Fruit fly (Drosophila melanogaster) whole organism, pupa: ENCODE measurements around the gene CG1910.

Experiments used
- CG10348 ChIP-seq: fragments of 200-800 bp; sonication (Bioruptor generic); IDR thresholded peaks from 2 replicates; pipeline ENCODE4 v1.3.6; 2022; ENCODE audit warnings: missing biosample characterization, missing genetic modification characterization
- CG12605 ChIP-seq: fragments of 200-800 bp; sonication (Bioruptor generic); IDR thresholded peaks from 2 replicates; pipeline ENCODE4 v1.3.6; 2022; ENCODE audit warnings: missing biosample characterization, missing genetic modification characterization
- CG15710 ChIP-seq: fragments of 200-800 bp; sonication (Bioruptor generic); optimal IDR thresholded peaks from 2 replicates; lab custom pipeline; 2018; ENCODE audit warnings: missing biosample characterization, mild to moderate bottlenecking, missing genetic modification characterization, moderate library complexity
- CG17806 ChIP-seq: fragments of 200-800 bp; sonication (Bioruptor generic); optimal IDR thresholded peaks from 2 replicates; lab custom pipeline; 2018; ENCODE audit warnings: missing biosample characterization, mild to moderate bottlenecking, missing genetic modification characterization, moderate library complexity
- CG4496 ChIP-seq: fragments of 200-800 bp; sonication (Bioruptor generic); IDR thresholded peaks from 3 replicates; pipeline ENCODE4 v1.3.6; 2022; ENCODE audit warnings: missing biosample characterization, missing genetic modification characterization
- CG8159 ChIP-seq: fragments of 200-800 bp; sonication (Bioruptor generic); optimal IDR thresholded peaks from 3 replicates; lab custom pipeline; 2018; ENCODE audit warnings: missing biosample characterization, mild to moderate bottlenecking, missing genetic modification characterization, moderate library complexity
- EcR ChIP-seq: fragments of 200-800 bp; sonication (Bioruptor generic); optimal IDR thresholded peaks from 3 replicates; lab custom pipeline; 2019; ENCODE audit warnings: missing biosample characterization, missing genetic modification characterization, mild to moderate bottlenecking, moderate library complexity, missing genetic modification reagents
- Ets98B ChIP-seq: fragments of 200-800 bp; sonication (Bioruptor generic); IDR thresholded peaks from 2 replicates; pipeline ENCODE4 v1.3.6; 2022; ENCODE audit warnings: missing biosample characterization, missing genetic modification characterization
- Pif1A ChIP-seq: fragments of 200-800 bp; sonication (Bioruptor generic); optimal IDR thresholded peaks from 3 replicates; lab custom pipeline; 2016; ENCODE audit warnings: missing biosample characterization, missing genetic modification characterization
- fd96Ca ChIP-seq: fragments of 200-800 bp; sonication (Bioruptor generic); IDR thresholded peaks from 3 replicates; pipeline ENCODE4 v1.3.6; 2022; ENCODE audit warnings: missing biosample characterization, missing genetic modification characterization
- gl ChIP-seq: fragments of 200-800 bp; sonication (Bioruptor generic); optimal IDR thresholded peaks from 2 replicates; lab custom pipeline; 2018; ENCODE audit warnings: missing biosample characterization, mild to moderate bottlenecking, missing genetic modification characterization
- rn ChIP-seq: fragments of 200-800 bp; sonication (Bioruptor generic); IDR thresholded peaks from 2 replicates; pipeline ENCODE4 v1.3.6; 2022; ENCODE audit warnings: missing biosample characterization, missing genetic modification characterization

DNA sequence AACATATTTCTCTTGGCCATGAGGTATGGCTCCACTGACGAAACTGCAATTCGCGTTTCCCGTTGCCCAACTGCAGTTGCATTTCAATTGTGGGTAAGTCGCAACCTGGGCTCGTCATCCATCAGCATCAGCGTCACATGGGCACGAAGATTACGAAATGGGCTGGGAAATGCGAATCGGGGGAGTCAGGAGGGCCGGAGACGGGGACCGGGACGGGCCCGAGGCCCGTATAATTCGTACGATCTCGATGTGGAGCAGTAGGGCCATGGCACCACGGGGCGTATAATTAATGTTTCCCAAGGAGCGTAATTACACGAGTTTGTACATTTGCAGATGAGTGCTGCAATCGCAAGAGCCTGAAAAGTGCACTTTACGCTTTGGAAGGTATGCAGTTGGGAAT is 17.7 kb downstream of the CG1910 start:
- TF ChIP-seq fd96Ca, result no peak
- no peak for TF ChIP-seq CG12605 (GFP tag; lab: Robert Waterston, UW)
- TF ChIP-seq CG10348, result no peak
- TF ChIP-seq Pif1A (GFP tag; lab: Kevin White, UChicago), result no peak
- TF ChIP-seq gl (tag; lab: Kevin White, UChicago), result no peak
- TF ChIP-seq CG15710 (tag; lab: Kevin White, UChicago), result no peak
- no peak for TF ChIP-seq CG17806 (tag; lab: Kevin White, UChicago)
- TF ChIP-seq CG4496 (GFP tag; lab: Robert Waterston, UW), result no peak
- no peak for TF ChIP-seq rn (GFP tag; lab: Robert Waterston, UW)
- TF ChIP-seq Ets98B (GFP tag; lab: Robert Waterston, UW), result no peak
- TF ChIP-seq CG8159 (tag; lab: Kevin White, UChicago), result no peak
- no peak for TF ChIP-seq EcR (GFP tag; lab: Kevin White, UChicago)
